Worm (Caenorhabditis elegans) whole organism, L2 larva: ENCODE measurements around the gene C18B2.3.

Experiments
- C34F6.9 ChIP-seq: fragments of 150-350 bp; optimal IDR thresholded peaks from 2 replicates; lab custom pipeline; 2014; ENCODE audit warnings: missing biosample characterization, missing genetic modification characterization
- F13H6.1 ChIP-seq: sonication (generic microtip); optimal IDR thresholded peaks from 2 replicates; lab custom pipeline; 2016; ENCODE audit warnings: missing genetic modification characterization, missing compliant biosample characterization
- R02D3.7 ChIP-seq: fragments of 150-350 bp; optimal IDR thresholded peaks from 2 replicates; lab custom pipeline; 2014; ENCODE audit warnings: missing biosample characterization, missing genetic modification characterization
- Y55F3AM.14 ChIP-seq: fragments of 200-800 bp; sonication (Bioruptor generic); optimal IDR thresholded peaks from 2 replicates; lab custom pipeline; 2018; ENCODE audit warnings: mild to moderate bottlenecking, missing genetic modification characterization, missing compliant biosample characterization
- ZK546.5 ChIP-seq: sonication (generic microtip); optimal IDR thresholded peaks from 2 replicates; lab custom pipeline; 2017; ENCODE audit warnings: missing biosample characterization, missing genetic modification characterization
- alr-1 ChIP-seq: fragments of 150-350 bp; optimal IDR thresholded peaks from 2 replicates; lab custom pipeline; 2014; ENCODE audit warnings: missing biosample characterization, missing genetic modification characterization
- aly-2 ChIP-seq: fragments of 150-350 bp; optimal IDR thresholded peaks from 2 replicates; lab custom pipeline; 2014; ENCODE audit warnings: missing biosample characterization, missing genetic modification characterization
- ama-1 ChIP-seq: fragments of 150-350 bp; optimal IDR thresholded peaks from 2 replicates; lab custom pipeline; 2018; ENCODE audit warnings: inconsistent platforms
- blmp-1 ChIP-seq: sonication (generic microtip); optimal IDR thresholded peaks from 2 replicates; lab custom pipeline; 2017; ENCODE audit warnings: missing genetic modification characterization, mild to moderate bottlenecking, missing compliant biosample characterization, antibody characterized with exemption, moderate library complexity; ENCODE audit not compliant: insufficient read depth
- ceh-16 ChIP-seq: fragments of 150-350 bp; optimal IDR thresholded peaks from 2 replicates; lab custom pipeline; 2014; ENCODE audit warnings: missing biosample characterization, missing genetic modification characterization
- ceh-82 ChIP-seq: fragments of 150-350 bp; optimal IDR thresholded peaks from 2 replicates; lab custom pipeline; 2014; ENCODE audit warnings: missing biosample characterization, missing genetic modification characterization
- crh-2 ChIP-seq: sonication (generic microtip); optimal IDR thresholded peaks from 2 replicates; lab custom pipeline; 2017; ENCODE audit warnings: missing biosample characterization, missing genetic modification characterization
- dmd-4 ChIP-seq: sonication (generic microtip); optimal IDR thresholded peaks from 2 replicates; lab custom pipeline; 2017; ENCODE audit warnings: missing biosample characterization, missing genetic modification characterization
- elt-1 ChIP-seq: fragments of 150-350 bp; optimal IDR thresholded peaks from 2 replicates; lab custom pipeline; 2014; ENCODE audit warnings: missing biosample characterization, missing genetic modification characterization
- elt-3 ChIP-seq: sonication (generic microtip); optimal IDR thresholded peaks from 2 replicates; lab custom pipeline; 2017; ENCODE audit warnings: missing biosample characterization, missing genetic modification characterization
- fos-1 ChIP-seq: fragments of 150-350 bp; optimal IDR thresholded peaks from 2 replicates; lab custom pipeline; 2014; ENCODE audit warnings: missing biosample characterization, missing genetic modification characterization
- gmeb-1 ChIP-seq: fragments of 150-350 bp; optimal IDR thresholded peaks from 2 replicates; lab custom pipeline; 2014; ENCODE audit warnings: missing biosample characterization, missing genetic modification characterization
- lin-11 ChIP-seq: fragments of 150-350 bp; sonication (generic microtip); optimal IDR thresholded peaks from 2 replicates; lab custom pipeline; 2014; ENCODE audit warnings: missing biosample characterization, missing genetic modification characterization, inconsistent platforms, mixed read lengths
- lin-13 ChIP-seq: fragments of 150-350 bp; optimal IDR thresholded peaks from 2 replicates; lab custom pipeline; 2014; ENCODE audit warnings: missing biosample characterization, missing genetic modification reagents, missing genetic modification characterization
- lin-39 ChIP-seq: fragments of 150-350 bp; optimal IDR thresholded peaks from 2 replicates; lab custom pipeline; 2014; ENCODE audit warnings: missing biosample characterization, missing genetic modification reagents, missing genetic modification characterization
- mab-5 ChIP-seq: fragments of 150-350 bp; optimal IDR thresholded peaks from 2 replicates; lab custom pipeline; 2014; ENCODE audit warnings: missing biosample characterization, missing genetic modification characterization
- mbf-1 ChIP-seq: sonication (generic microtip); optimal IDR thresholded peaks from 2 replicates; lab custom pipeline; 2017; ENCODE audit warnings: missing biosample characterization, missing genetic modification characterization
- mdl-1 ChIP-seq, 2 experiments: fragments of 150-350 bp in 1 of 2; sonication (generic microtip) in 1 of 2; optimal IDR thresholded peaks; 2 replicates each; lab custom pipeline; 2017; ENCODE audit warnings: missing biosample characterization in 2 of 2, missing genetic modification characterization in 2 of 2
- nhr-11 ChIP-seq: fragments of 150-350 bp; optimal IDR thresholded peaks from 2 replicates; lab custom pipeline; 2014; ENCODE audit warnings: missing biosample characterization, missing genetic modification characterization
- nhr-12 ChIP-seq: fragments of 150-350 bp; optimal IDR thresholded peaks from 2 replicates; lab custom pipeline; 2014; ENCODE audit warnings: missing biosample characterization, missing genetic modification characterization
- nhr-129 ChIP-seq: fragments of 150-350 bp; optimal IDR thresholded peaks from 2 replicates; lab custom pipeline; 2014; ENCODE audit warnings: missing biosample characterization, missing genetic modification characterization
- nhr-23 ChIP-seq: fragments of 150-350 bp; optimal IDR thresholded peaks from 2 replicates; lab custom pipeline; 2014; ENCODE audit warnings: missing biosample characterization, missing genetic modification reagents, missing genetic modification characterization
- nhr-6 ChIP-seq: fragments of 150-350 bp; optimal IDR thresholded peaks from 2 replicates; lab custom pipeline; 2014; ENCODE audit warnings: missing biosample characterization, missing genetic modification characterization
- nhr-77 ChIP-seq: fragments of 150-350 bp; optimal IDR thresholded peaks from 2 replicates; lab custom pipeline; 2014; ENCODE audit warnings: missing biosample characterization, missing genetic modification characterization
- peb-1 ChIP-seq: fragments of 150-350 bp; optimal IDR thresholded peaks from 2 replicates; lab custom pipeline; 2014; ENCODE audit warnings: missing biosample characterization, missing genetic modification characterization
- sem-4 ChIP-seq: fragments of 150-350 bp; optimal IDR thresholded peaks from 2 replicates; lab custom pipeline; 2014; ENCODE audit warnings: missing biosample characterization, missing genetic modification reagents, missing genetic modification characterization
- skn-1 ChIP-seq: sonication (generic microtip); optimal IDR thresholded peaks from 2 replicates; lab custom pipeline; 2017; ENCODE audit warnings: missing biosample characterization, missing genetic modification characterization
- sma-3 ChIP-seq: sonication (generic microtip); optimal IDR thresholded peaks from 2 replicates; lab custom pipeline; 2016; ENCODE audit warnings: missing genetic modification reagents, missing genetic modification characterization, missing compliant biosample characterization
- sma-9 ChIP-seq, 2 experiments: fragments of 150-350 bp in 1 of 2; sonication (generic microtip) in 1 of 2; optimal IDR thresholded peaks; 2 replicates each; lab custom pipeline; 2014 to 2016; ENCODE audit warnings: missing genetic modification characterization in 2 of 2, mild to moderate bottlenecking in 1 of 2, missing biosample characterization in 1 of 2, missing compliant biosample characterization in 1 of 2, missing genetic modification reagents in 1 of 2, moderate library complexity in 1 of 2
- snpc-4 ChIP-seq: fragments of 150-350 bp; optimal IDR thresholded peaks from 2 replicates; lab custom pipeline; 2014; ENCODE audit warnings: missing biosample characterization, missing genetic modification characterization
- unc-39 ChIP-seq: fragments of 150-350 bp; optimal IDR thresholded peaks from 2 replicates; lab custom pipeline; 2014; ENCODE audit warnings: missing biosample characterization, missing genetic modification characterization
- unc-55 ChIP-seq: fragments of 150-350 bp; sonication (generic microtip); optimal IDR thresholded peaks from 3 replicates; lab custom pipeline; 2014; ENCODE audit warnings: missing biosample characterization, missing genetic modification reagents, missing genetic modification characterization
- unc-62 ChIP-seq: fragments of 150-350 bp; optimal IDR thresholded peaks from 2 replicates; lab custom pipeline; 2014; ENCODE audit warnings: missing biosample characterization, missing genetic modification reagents, missing genetic modification characterization
- zag-1 ChIP-seq: fragments of 150-350 bp; optimal IDR thresholded peaks from 2 replicates; lab custom pipeline; 2014; ENCODE audit warnings: missing biosample characterization, missing genetic modification characterization
- ztf-1 ChIP-seq: fragments of 200-800 bp; sonication (Bioruptor generic); conservative IDR thresholded peaks from 2 replicates; pipeline ENCODE4 v1.3.6; 2022; ENCODE audit warnings: missing genetic modification characterization, missing compliant biosample characterization
- ztf-11 ChIP-seq: sonication (generic microtip); optimal IDR thresholded peaks from 2 replicates; lab custom pipeline; 2017; ENCODE audit warnings: missing biosample characterization, missing genetic modification characterization
- ztf-4 ChIP-seq: fragments of 150-350 bp; optimal IDR thresholded peaks from 2 replicates; lab custom pipeline; 2014; ENCODE audit warnings: missing biosample characterization, missing genetic modification characterization

Gene C18B2.3

ce11 chrX:3599860-3600259 lies 1.8 kb upstream of the C18B2.3 start:
- no peak for TF ChIP-seq blmp-1 (tag; lab: Kevin White, UChicago)
- no peak for TF ChIP-seq aly-2 (tag; lab: Kevin White, UChicago)
- TF ChIP-seq elt-1 (tag; lab: Kevin White, UChicago), result no peak
- no peak for TF ChIP-seq unc-55 (GFP tag; lab: Kevin White, UChicago)
- no peak for TF ChIP-seq sma-9 (GFP tag; optimal IDR thresholded peaks at IDR 0.05; lab: Kevin White, UChicago)
- TF ChIP-seq sma-9 (tag; optimal IDR thresholded peaks at IDR 0.05; lab: Kevin White, UChicago), result no peak
- TF ChIP-seq skn-1, result no peak
- no peak for TF ChIP-seq snpc-4 (tag; lab: Kevin White, UChicago)
- no peak for TF ChIP-seq ama-1
- no peak for TF ChIP-seq unc-62 (GFP tag; lab: Kevin White, UChicago)
- no peak for TF ChIP-seq lin-13 (GFP tag; lab: Kevin White, UChicago)
- TF ChIP-seq unc-39 (tag; lab: Kevin White, UChicago), result no peak
- TF ChIP-seq mab-5 (tag; lab: Kevin White, UChicago), result no peak
- no peak for TF ChIP-seq nhr-129 (tag; lab: Kevin White, UChicago)
- no peak for TF ChIP-seq nhr-23 (tag; lab: Kevin White, UChicago)
- TF ChIP-seq dmd-4 (tag; lab: Kevin White, UChicago), result no peak
- no peak for TF ChIP-seq nhr-77 (tag; lab: Kevin White, UChicago)
- TF ChIP-seq zag-1, result no peak
- TF ChIP-seq nhr-11 (tag; lab: Kevin White, UChicago), result no peak

ce11 chrX:3600390-3600789 lies 1.2 kb upstream of the C18B2.3 start, which contains the start of gene cgr-1:
Gene cgr-1, minus strand, starts transcription at chrX:3600457.
- TF ChIP-seq Y55F3AM.14 (GFP tag; lab: Kevin White, UChicago) (no peak), fos-1 (tag; lab: Kevin White, UChicago) (peak; percentile 65)

ce11 chrX:3602622-3603021 lies 991 bp downstream of the C18B2.3 start:
- TF ChIP-seq zag-1 (no peak), ztf-4 (tag; lab: Kevin White, UChicago) (no peak), nhr-6 (tag; lab: Kevin White, UChicago) (no peak), peb-1 (tag; lab: Kevin White, UChicago) (no peak), R02D3.7 (tag; lab: Kevin White, UChicago) (no peak), sma-9 (GFP tag; optimal IDR thresholded peaks at IDR 0.05; lab: Kevin White, UChicago) (no peak), sma-9 (tag; optimal IDR thresholded peaks at IDR 0.05; lab: Kevin White, UChicago) (no peak), mab-5 (tag; lab: Kevin White, UChicago) (no peak), blmp-1 (tag; lab: Kevin White, UChicago) (no peak), nhr-11 (tag; lab: Kevin White, UChicago) (no peak), lin-39 (tag; lab: Kevin White, UChicago) (no peak), mdl-1 (tag; optimal IDR thresholded peaks at IDR 0.05; lab: Kevin White, UChicago) (no peak), ztf-11 (tag; lab: Kevin White, UChicago) (no peak), alr-1 (tag; lab: Kevin White, UChicago) (no peak), ama-1 (no peak), mbf-1 (tag; lab: Kevin White, UChicago) (no peak)

- TF ChIP-seq ztf-4 (tag; lab: Kevin White, UChicago), result peak; percentile 24
- TF ChIP-seq elt-3, result no peak
- peak; percentile 86 for TF ChIP-seq nhr-129 (tag; lab: Kevin White, UChicago)
- peak; percentile 47 for TF ChIP-seq sma-3 (GFP tag; lab: Kevin White, UChicago)
- peak; percentile 84 for TF ChIP-seq mab-5 (tag; lab: Kevin White, UChicago)
- no peak for TF ChIP-seq nhr-6 (tag; lab: Kevin White, UChicago)
- no peak for TF ChIP-seq ama-1
- no peak for TF ChIP-seq ceh-82 (tag; lab: Kevin White, UChicago)
- no peak for TF ChIP-seq mbf-1 (tag; lab: Kevin White, UChicago)
- TF ChIP-seq fos-1 (tag; lab: Kevin White, UChicago), result peak; percentile 99
- no peak for TF ChIP-seq ztf-1 (GFP tag; lab: Robert Waterston, UW)
- TF ChIP-seq nhr-11 (tag; lab: Kevin White, UChicago), result no peak
- peak; percentile 20 for TF ChIP-seq peb-1 (tag; lab: Kevin White, UChicago)
- peak; percentile 50 for TF ChIP-seq lin-11 (tag; lab: Kevin White, UChicago)
- TF ChIP-seq sma-9 (GFP tag; optimal IDR thresholded peaks at IDR 0.05; lab: Kevin White, UChicago), result peak; percentile 59
- no peak for TF ChIP-seq sma-9 (tag; optimal IDR thresholded peaks at IDR 0.05; lab: Kevin White, UChicago)
- no peak for TF ChIP-seq ceh-16 (tag; lab: Kevin White, UChicago)
- TF ChIP-seq sem-4 (tag; lab: Kevin White, UChicago), result peak; percentile 53
- no peak for TF ChIP-seq unc-62 (GFP tag; lab: Kevin White, UChicago)
- no peak for TF ChIP-seq nhr-12
- peak; percentile 55 for TF ChIP-seq gmeb-1 (tag; lab: Kevin White, UChicago)
- no peak for TF ChIP-seq nhr-23 (tag; lab: Kevin White, UChicago)
- no peak for TF ChIP-seq alr-1 (tag; lab: Kevin White, UChicago)
- peak; percentile 49 for TF ChIP-seq snpc-4 (tag; lab: Kevin White, UChicago)
- peak; percentile 76 for TF ChIP-seq zag-1
- TF ChIP-seq skn-1, result peak; percentile 19
- TF ChIP-seq ZK546.5 (tag; lab: Kevin White, UChicago), result no peak
- peak; percentile 47 for TF ChIP-seq nhr-77 (tag; lab: Kevin White, UChicago)
- TF ChIP-seq Y55F3AM.14 (GFP tag; lab: Kevin White, UChicago), result no peak
- TF ChIP-seq crh-2 (tag; lab: Kevin White, UChicago), result peak; percentile 87
- TF ChIP-seq lin-39 (tag; lab: Kevin White, UChicago), result no peak
- TF ChIP-seq elt-1 (tag; lab: Kevin White, UChicago), result no peak
- TF ChIP-seq aly-2 (tag; lab: Kevin White, UChicago), result no peak
- peak; percentile 62 for TF ChIP-seq F13H6.1 (tag; lab: Kevin White, UChicago)
- peak in 1 of 2 experiments; percentile 22 for TF ChIP-seq mdl-1 (tag; optimal IDR thresholded peaks at IDR 0.05; lab: Kevin White, UChicago)
- TF ChIP-seq unc-55 (GFP tag; lab: Kevin White, UChicago), result peak; percentile 86
- peak; percentile 84 for TF ChIP-seq C34F6.9 (tag; lab: Kevin White, UChicago)
These were observed 4.1 kb downstream of the C18B2.3 start, which contains the start of gene C18B2.4 for ce11 chrX:3605727-3606126. Gene C18B2.4, minus strand, starts transcription at chrX:3605741.
